ENCODE assay signal across 1 fruit fly cellular context in the genomic region with DNA sequence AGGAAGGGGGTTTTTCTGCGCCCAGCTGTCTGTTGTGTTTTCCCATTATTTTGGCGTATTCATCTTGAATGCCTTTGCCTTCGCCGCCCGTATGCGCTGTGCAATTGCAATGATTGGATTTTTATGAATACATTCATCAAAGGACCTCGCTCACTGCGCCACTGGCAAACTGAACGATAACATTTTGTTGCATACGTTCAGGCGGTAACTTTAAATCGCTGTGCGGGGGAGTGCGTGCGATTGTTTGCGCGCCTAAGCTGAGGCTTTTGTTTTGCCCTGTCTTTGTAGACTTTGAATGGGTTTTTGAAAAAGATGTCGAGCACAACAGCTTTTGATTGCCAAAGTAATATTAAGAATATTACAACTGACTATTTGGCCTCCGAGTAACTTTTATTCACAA.
TF ChIP-seq lines count a peak whose summit lies in the region.

No protein-coding gene starts in this region.

TF ChIP-seq in whole organism, embryonic, 481 proteins besides CTCF, POLR2A, EP300 and RAD21 (continued from another document):
- TF ChIP-seq unpg (GFP tag; optimal IDR thresholded peaks at IDR 0.05; lab: Kevin White, UChicago) = no peak
- TF ChIP-seq ken (GFP tag; IDR thresholded peaks at IDR 0.05; lab: Robert Waterston, UW) = 0 out of 3 replicates have a peak, but pooled peaks have one; percentile 24
- TF ChIP-seq mam (GFP tag; optimal IDR thresholded peaks at IDR 0.05; lab: Kevin White, UChicago) = no peak
- TF ChIP-seq ac (GFP tag; optimal IDR thresholded peaks at IDR 0.05; lab: Kevin White, UChicago) = no peak
- TF ChIP-seq nerfin-1 (tag; optimal IDR thresholded peaks at IDR 0.05; lab: Kevin White, UChicago) = no peak
- TF ChIP-seq phol (tag; optimal IDR thresholded peaks at IDR 0.05; lab: Kevin White, UChicago) = no peak
- TF ChIP-seq cg (GFP tag; optimal IDR thresholded peaks at IDR 0.05; lab: Kevin White, UChicago) = no peak
- TF ChIP-seq HLH4C (GFP tag; IDR thresholded peaks at IDR 0.05; lab: Robert Waterston, UW; ENCODE audit: partially characterized antibody) = no peak
- TF ChIP-seq en (GFP tag; optimal IDR thresholded peaks at IDR 0.05; lab: Kevin White, UChicago) = no peak
- peak; percentile 31 for TF ChIP-seq HmgZ (tag; optimal IDR thresholded peaks at IDR 0.05; lab: Kevin White, UChicago)
- no peak for TF ChIP-seq CG10147 (GFP tag; optimal IDR thresholded peaks at IDR 0.05; lab: Kevin White, UChicago)
- peak; percentile 44 for TF ChIP-seq CG8290 (GFP tag; optimal IDR thresholded peaks at IDR 0.05; lab: Kevin White, UChicago)
- TF ChIP-seq CG8290 (tag; optimal IDR thresholded peaks at IDR 0.05; lab: Kevin White, UChicago) = peak; percentile 38 to 78
- TF ChIP-seq br (optimal IDR thresholded peaks at IDR 0.05; lab: Kevin White, UChicago) = no peak
- no peak for TF ChIP-seq CG34224 (GFP tag; IDR thresholded peaks at IDR 0.05; lab: Robert Waterston, UW; ENCODE audit: partially characterized antibody)
- no peak for TF ChIP-seq sens-2 (GFP tag; IDR thresholded peaks at IDR 0.05; lab: Robert Waterston, UW)
- no peak for TF ChIP-seq CkIIα-i1 (GFP tag; IDR thresholded peaks at IDR 0.05; lab: Robert Waterston, UW)
- no peak for TF ChIP-seq CG13296 (GFP tag; optimal IDR thresholded peaks at IDR 0.05; lab: Kevin White, UChicago)
- TF ChIP-seq nerfin-2 (GFP tag; IDR thresholded peaks at IDR 0.05; lab: Robert Waterston, UW; ENCODE audit: partially characterized antibody) = no peak
- 0 out of 2 replicates have a peak, but pooled peaks have one; percentile 34 for TF ChIP-seq ham (GFP tag; IDR thresholded peaks at IDR 0.05; lab: Robert Waterston, UW)
- TF ChIP-seq CG1233 (GFP tag; optimal IDR thresholded peaks at IDR 0.05; lab: Kevin White, UChicago) = no peak
- TF ChIP-seq pfk (GFP tag; optimal IDR thresholded peaks at IDR 0.05; lab: Kevin White, UChicago) = no peak
- 0 out of 3 replicates have a peak, but pooled peaks have one; percentile 49 for TF ChIP-seq CG2199 (GFP tag; IDR thresholded peaks at IDR 0.05; lab: Robert Waterston, UW)
- no peak for TF ChIP-seq grn (GFP tag; optimal IDR thresholded peaks at IDR 0.05; lab: Kevin White, UChicago)
- peak; percentile 69; the same call in 2 of the 3 replicates for TF ChIP-seq sr (GFP tag; IDR thresholded peaks at IDR 0.05; lab: Robert Waterston, UW)
- TF ChIP-seq Ets65A (GFP tag; lab: Kevin White, UChicago) = no peak
- TF ChIP-seq CG13894 (tag; optimal IDR thresholded peaks at IDR 0.05; lab: Kevin White, UChicago) = no peak
- no peak for TF ChIP-seq Doc2 (GFP tag; IDR thresholded peaks at IDR 0.05; lab: Robert Waterston, UW)
- TF ChIP-seq Hr3 (GFP tag; optimal IDR thresholded peaks at IDR 0.05; lab: Kevin White, UChicago) = no peak
- no peak for TF ChIP-seq run (tag; optimal IDR thresholded peaks at IDR 0.05; lab: Kevin White, UChicago)
- no peak for TF ChIP-seq CG12219 (GFP tag; optimal IDR thresholded peaks at IDR 0.05; lab: Kevin White, UChicago)
